Fruit fly (Drosophila melanogaster) whole organism, embryonic: ENCODE data around the gene Hsp67Ba.

Experiments
- Ada2b ChIP-seq: fragments of 200-800 bp; sonication (Bioruptor generic); IDR thresholded peaks from 2 replicates; pipeline ENCODE4 v1.3.6; 2022; ENCODE audit warnings: missing biosample characterization, missing genetic modification characterization
- Antp ChIP-seq: fragments of 200-800 bp; sonication (Bioruptor generic); optimal IDR thresholded peaks from 3 replicates; lab custom pipeline; 2016; ENCODE audit warnings: missing biosample characterization, missing genetic modification characterization
- Blimp-1 ChIP-seq: fragments of 200-800 bp; sonication (Bioruptor generic); optimal IDR thresholded peaks from 3 replicates; lab custom pipeline; 2018; ENCODE audit warnings: missing biosample characterization, missing genetic modification characterization, mild to moderate bottlenecking, moderate library complexity, missing genetic modification reagents
- CG10267 ChIP-seq: fragments of 200-800 bp; sonication (Bioruptor generic); optimal IDR thresholded peaks from 2 replicates; lab custom pipeline; 2018; ENCODE audit warnings: missing biosample characterization, mild to moderate bottlenecking, missing genetic modification characterization, moderate library complexity
- CG10959 ChIP-seq: fragments of 200-800 bp; sonication (Bioruptor generic); IDR thresholded peaks from 2 replicates; pipeline ENCODE4 v1.3.6; 2022; ENCODE audit warnings: missing biosample characterization, missing genetic modification characterization
- CG11247 ChIP-seq: fragments of 200-800 bp; sonication (Bioruptor generic); IDR thresholded peaks from 2 replicates; pipeline ENCODE4 v1.3.6; 2022; ENCODE audit warnings: missing biosample characterization, missing genetic modification characterization
- CG12391 ChIP-seq: fragments of 200-800 bp; sonication (Bioruptor generic); optimal IDR thresholded peaks from 3 replicates; lab custom pipeline; 2018; ENCODE audit warnings: missing biosample characterization, mild to moderate bottlenecking, missing genetic modification characterization, moderate library complexity
- CG14667 ChIP-seq: fragments of 200-800 bp; sonication (Bioruptor generic); IDR thresholded peaks from 2 replicates; pipeline ENCODE4 v1.3.6; 2022; ENCODE audit warnings: missing biosample characterization, missing genetic modification characterization
- CG14710 ChIP-seq: fragments of 200-800 bp; sonication (Bioruptor generic); optimal IDR thresholded peaks from 3 replicates; lab custom pipeline; 2019; ENCODE audit warnings: missing biosample characterization, mild to moderate bottlenecking, missing genetic modification characterization, moderate library complexity
- CG16815 ChIP-seq: fragments of 200-800 bp; sonication (Bioruptor generic); optimal IDR thresholded peaks from 3 replicates; lab custom pipeline; 2017; ENCODE audit warnings: missing biosample characterization, mild to moderate bottlenecking, missing genetic modification characterization
- CG17568 ChIP-seq: fragments of 200-800 bp; sonication (Bioruptor generic); optimal IDR thresholded peaks from 2 replicates; lab custom pipeline; 2018; ENCODE audit warnings: missing biosample characterization, mild to moderate bottlenecking, missing genetic modification characterization, moderate library complexity
- CG34422 ChIP-seq: fragments of 200-800 bp; sonication (Bioruptor generic); IDR thresholded peaks from 3 replicates; pipeline ENCODE4 v1.3.6; 2022; ENCODE audit warnings: missing biosample characterization, missing genetic modification characterization
- CG42726 ChIP-seq: fragments of 200-800 bp; sonication (Bioruptor generic); IDR thresholded peaks from 2 replicates; pipeline ENCODE4 v1.3.6; 2022; ENCODE audit warnings: missing biosample characterization, missing genetic modification characterization; ENCODE audit not compliant: partially characterized antibody
- CG5180 ChIP-seq: fragments of 200-800 bp; sonication (Bioruptor generic); optimal IDR thresholded peaks from 3 replicates; lab custom pipeline; 2017; ENCODE audit warnings: missing biosample characterization, missing genetic modification characterization, mild to moderate bottlenecking, moderate library complexity, missing genetic modification reagents
- CG6272 ChIP-seq: fragments of 200-800 bp; sonication (Bioruptor generic); IDR thresholded peaks from 2 replicates; pipeline ENCODE4 v1.3.6; 2022; ENCODE audit warnings: missing biosample characterization, missing genetic modification characterization
- CG7987 ChIP-seq: fragments of 200-800 bp; sonication (Bioruptor generic); optimal IDR thresholded peaks from 2 replicates; lab custom pipeline; 2018; ENCODE audit warnings: missing biosample characterization, mild to moderate bottlenecking, missing genetic modification characterization, moderate library complexity
- CG8388 ChIP-seq: fragments of 200-800 bp; sonication (Bioruptor generic); optimal IDR thresholded peaks from 2 replicates; lab custom pipeline; 2019; ENCODE audit warnings: missing biosample characterization, mild to moderate bottlenecking, missing genetic modification characterization, moderate library complexity
- Camta ChIP-seq: fragments of 200-800 bp; sonication (Bioruptor generic); optimal IDR thresholded peaks from 2 replicates; lab custom pipeline; 2016; ENCODE audit warnings: missing biosample characterization, missing genetic modification characterization
- Doc3 ChIP-seq: fragments of 200-800 bp; sonication (Bioruptor generic); IDR thresholded peaks from 3 replicates; pipeline ENCODE4 v1.3.6; 2022; ENCODE audit warnings: missing biosample characterization, missing genetic modification characterization; ENCODE audit not compliant: partially characterized antibody
- Dp ChIP-seq: fragments of 200-800 bp; sonication (Bioruptor generic); optimal IDR thresholded peaks from 2 replicates; lab custom pipeline; 2018; ENCODE audit warnings: missing biosample characterization, mild to moderate bottlenecking, missing genetic modification characterization, moderate library complexity
- E2f2 ChIP-seq: fragments of 200-800 bp; sonication (Bioruptor generic); IDR thresholded peaks from 2 replicates; pipeline ENCODE4 v1.3.6; 2022; ENCODE audit warnings: missing biosample characterization, missing genetic modification characterization
- Elba2 ChIP-seq: fragments of 200-800 bp; sonication (Bioruptor generic); optimal IDR thresholded peaks from 3 replicates; lab custom pipeline; 2016; ENCODE audit warnings: missing biosample characterization, missing genetic modification characterization
- HLH54F ChIP-seq: fragments of 200-800 bp; sonication (Bioruptor generic); optimal IDR thresholded peaks from 3 replicates; lab custom pipeline; 2016; ENCODE audit warnings: missing biosample characterization, missing genetic modification characterization
- Mad ChIP-seq: fragments of 200-800 bp; sonication (Bioruptor generic); optimal IDR thresholded peaks from 2 replicates; lab custom pipeline; 2016; ENCODE audit warnings: missing biosample characterization, missing genetic modification characterization
- NfI ChIP-seq: fragments of 200-800 bp; sonication (Bioruptor generic); optimal IDR thresholded peaks from 3 replicates; lab custom pipeline; 2018; ENCODE audit warnings: missing biosample characterization, mild to moderate bottlenecking, missing genetic modification characterization, moderate library complexity
- Oaz ChIP-seq: fragments of 200-800 bp; sonication (Bioruptor generic); IDR thresholded peaks from 2 replicates; pipeline ENCODE4 v1.3.6; 2022; ENCODE audit warnings: missing biosample characterization, missing genetic modification characterization
- Ravus ChIP-seq: fragments of 200-800 bp; sonication (Bioruptor generic); IDR thresholded peaks from 2 replicates; pipeline ENCODE4 v1.3.6; 2022; ENCODE audit warnings: missing biosample characterization, missing genetic modification characterization
- Sin3A ChIP-seq: fragments of >200 bp; optimal IDR thresholded peaks from 2 replicates; lab custom pipeline; 2018
- ato ChIP-seq: fragments of 200-800 bp; sonication (Bioruptor generic); IDR thresholded peaks from 2 replicates; pipeline ENCODE4 v1.3.6; 2022; ENCODE audit warnings: missing biosample characterization, missing genetic modification characterization; ENCODE audit not compliant: partially characterized antibody
- crp ChIP-seq, 2 experiments: fragments of 200-800 bp; sonication (Bioruptor generic); optimal IDR thresholded peaks; 2 replicates in 1 of 2; 3 replicates in 1 of 2; lab custom pipeline; 2017; ENCODE audit warnings: missing biosample characterization in 2 of 2, missing genetic modification characterization in 2 of 2, mild to moderate bottlenecking in 1 of 2, moderate library complexity in 1 of 2
- dan ChIP-seq: fragments of 200-800 bp; sonication (Bioruptor generic); IDR thresholded peaks from 2 replicates; pipeline ENCODE4 v1.3.6; 2022; ENCODE audit warnings: missing biosample characterization, missing genetic modification characterization
- dimm ChIP-seq: fragments of 200-800 bp; sonication (Bioruptor generic); IDR thresholded peaks from 2 replicates; pipeline ENCODE4 v1.3.6; 2022; ENCODE audit warnings: missing biosample characterization, missing genetic modification characterization
- dmrt11E ChIP-seq: fragments of 200-800 bp; sonication (Bioruptor generic); optimal IDR thresholded peaks from 3 replicates; lab custom pipeline; 2018; ENCODE audit warnings: missing biosample characterization, mild to moderate bottlenecking, missing genetic modification characterization, moderate library complexity
- ewg ChIP-seq: fragments of 200-800 bp; sonication (Bioruptor generic); optimal IDR thresholded peaks from 3 replicates; lab custom pipeline; 2017; ENCODE audit warnings: mild to moderate bottlenecking, missing biosample characterization, missing genetic modification reagents, missing genetic modification characterization
- exex ChIP-seq: fragments of 200-800 bp; sonication (Bioruptor generic); optimal IDR thresholded peaks from 4 replicates; lab custom pipeline; 2018; ENCODE audit warnings: missing biosample characterization, mild to moderate bottlenecking, missing genetic modification characterization, moderate library complexity
- fu2 ChIP-seq: fragments of 200-800 bp; sonication (Bioruptor generic); optimal IDR thresholded peaks from 2 replicates; lab custom pipeline; 2016; ENCODE audit warnings: missing biosample characterization, missing genetic modification characterization
- gro ChIP-seq: fragments of 200-800 bp; sonication (Bioruptor generic); optimal IDR thresholded peaks from 2 replicates; lab custom pipeline; 2016; ENCODE audit warnings: missing biosample characterization, missing genetic modification characterization
- gsb-n ChIP-seq: fragments of 200-800 bp; sonication (Bioruptor generic); optimal IDR thresholded peaks from 3 replicates; lab custom pipeline; 2018; ENCODE audit warnings: missing biosample characterization, mild to moderate bottlenecking, missing genetic modification characterization
- ham ChIP-seq: fragments of 200-800 bp; sonication (Bioruptor generic); IDR thresholded peaks from 2 replicates; pipeline ENCODE4 v1.3.6; 2022; ENCODE audit warnings: missing biosample characterization, missing genetic modification characterization
- lbe ChIP-seq: fragments of 200-800 bp; sonication (Bioruptor generic); optimal IDR thresholded peaks from 2 replicates; lab custom pipeline; 2016; ENCODE audit warnings: missing biosample characterization, mild to moderate bottlenecking, missing genetic modification characterization
- pfk ChIP-seq: fragments of 200-800 bp; sonication (Bioruptor generic); optimal IDR thresholded peaks from 2 replicates; lab custom pipeline; 2018; ENCODE audit warnings: missing biosample characterization, mild to moderate bottlenecking, missing genetic modification characterization, moderate library complexity
- salm ChIP-seq: fragments of 200-800 bp; sonication (Bioruptor generic); optimal IDR thresholded peaks from 2 replicates; lab custom pipeline; 2018; ENCODE audit warnings: missing biosample characterization, mild to moderate bottlenecking, missing genetic modification characterization
- sd ChIP-seq: fragments of 200-800 bp; sonication (Bioruptor generic); optimal IDR thresholded peaks from 3 replicates; lab custom pipeline; 2018; ENCODE audit warnings: missing biosample characterization, mild to moderate bottlenecking, missing genetic modification characterization, moderate library complexity
- sqz ChIP-seq: fragments of 200-800 bp; sonication (Bioruptor generic); optimal IDR thresholded peaks from 3 replicates; lab custom pipeline; 2018; ENCODE audit warnings: missing biosample characterization, mild to moderate bottlenecking, missing genetic modification characterization
- stc ChIP-seq: fragments of 200-800 bp; sonication (Bioruptor generic); IDR thresholded peaks from 2 replicates; pipeline ENCODE4 v1.3.6; 2022; ENCODE audit warnings: missing biosample characterization, missing genetic modification characterization
- trh ChIP-seq: fragments of 200-800 bp; sonication (Bioruptor generic); optimal IDR thresholded peaks from 2 replicates; lab custom pipeline; 2016; ENCODE audit warnings: missing biosample characterization, missing genetic modification characterization
- ttk ChIP-seq: fragments of 200-800 bp; sonication (Bioruptor generic); IDR thresholded peaks from 2 replicates; pipeline ENCODE4 v2.1.2; 2022; ENCODE audit warnings: missing biosample characterization, missing genetic modification characterization
- tup ChIP-seq: fragments of 200-800 bp; sonication (Bioruptor generic); optimal IDR thresholded peaks from 2 replicates; lab custom pipeline; 2016; ENCODE audit warnings: missing biosample characterization, mild to moderate bottlenecking, missing genetic modification characterization, moderate library complexity
- wek ChIP-seq: fragments of 200-800 bp; sonication (Bioruptor generic); optimal IDR thresholded peaks from 3 replicates; lab custom pipeline; 2018; ENCODE audit warnings: missing biosample characterization, mild to moderate bottlenecking, missing genetic modification characterization, moderate library complexity

Hsp67Ba gene

dm6 chr3L:9402157-9402890, 23.0 kb upstream of the Hsp67Ba start, which contains the start of gene eIF4E1 (continued):
- no peak for TF ChIP-seq trh (GFP tag; lab: Kevin White, UChicago)
- TF ChIP-seq Ada2b (GFP tag; lab: Robert Waterston, UW): no peak
- peak; percentile 32 for TF ChIP-seq Camta
- no peak for TF ChIP-seq lbe (GFP tag; lab: Kevin White, UChicago)
- TF ChIP-seq dan (GFP tag; lab: Robert Waterston, UW): no peak
- no peak for TF ChIP-seq CG17568
- peak; percentile 4; the same call in 1 of the 2 replicates for TF ChIP-seq stc (GFP tag; lab: Robert Waterston, UW)
- TF ChIP-seq ttk (GFP tag; lab: Robert Waterston, UW): no peak
- TF ChIP-seq CG42726 (GFP tag; lab: Robert Waterston, UW): peak; percentile 80
- TF ChIP-seq CG6272: no peak
- TF ChIP-seq ato (GFP tag; lab: Robert Waterston, UW): peak; percentile 62
- peak; percentile 50 for TF ChIP-seq E2f2 (GFP tag; lab: Robert Waterston, UW)
- TF ChIP-seq Dp: peak; percentile 54
- peak; percentile 38 for TF ChIP-seq CG12391 (tag; lab: Kevin White, UChicago)
- TF ChIP-seq gro (GFP tag; lab: Kevin White, UChicago): peak; percentile 32
- no peak for TF ChIP-seq CG10959 (GFP tag; lab: Robert Waterston, UW)
- TF ChIP-seq salm (tag; lab: Kevin White, UChicago): no peak
- peak; percentile 57; the same call in 2 of the 3 replicates for TF ChIP-seq CG34422 (GFP tag; lab: Robert Waterston, UW)
- no peak for TF ChIP-seq tup
- TF ChIP-seq Blimp-1 (GFP tag; lab: Kevin White, UChicago): no peak
- no peak for TF ChIP-seq CG16815 (GFP tag; lab: Kevin White, UChicago)
- TF ChIP-seq CG5180: no peak
- no peak for TF ChIP-seq Ravus (GFP tag; lab: Robert Waterston, UW)
- peak; percentile 43 for TF ChIP-seq CG11247 (GFP tag; lab: Robert Waterston, UW)
- TF ChIP-seq Oaz (GFP tag; lab: Robert Waterston, UW): no peak
- no peak for TF ChIP-seq dimm (GFP tag; lab: Robert Waterston, UW)
- TF ChIP-seq HLH54F (GFP tag; lab: Kevin White, UChicago): peak; percentile 29
- TF ChIP-seq Doc3 (GFP tag; lab: Robert Waterston, UW): no peak; the same call in 2 of the 3 replicates
- TF ChIP-seq sd: peak; percentile 21
- peak; percentile 24 for TF ChIP-seq Antp (GFP tag; lab: Kevin White, UChicago)
- TF ChIP-seq ewg (GFP tag; lab: Kevin White, UChicago): no peak
- peak; percentile 27 for TF ChIP-seq NfI
- TF ChIP-seq pfk (GFP tag; lab: Kevin White, UChicago): no peak
- TF ChIP-seq ham (GFP tag; lab: Robert Waterston, UW): no peak
- TF ChIP-seq gsb-n (tag; lab: Kevin White, UChicago): no peak
- peak; percentile 75 for TF ChIP-seq Elba2
- peak; percentile 65 for TF ChIP-seq CG10267
- TF ChIP-seq CG14667 (GFP tag; lab: Robert Waterston, UW): no peak
- no peak for TF ChIP-seq fu2
- TF ChIP-seq dmrt11E (tag; lab: Kevin White, UChicago): no peak
- peak; percentile 89 for TF ChIP-seq Sin3A (lab: Kevin White, UChicago)
- no peak for TF ChIP-seq exex (tag; lab: Kevin White, UChicago)
- peak; percentile 71 for TF ChIP-seq CG14710 (tag; lab: Kevin White, UChicago)
- no peak for TF ChIP-seq sqz (GFP tag; lab: Kevin White, UChicago)
- no peak for TF ChIP-seq wek (GFP tag; lab: Kevin White, UChicago)
- no peak for TF ChIP-seq Mad (GFP tag; lab: Kevin White, UChicago)
- peak in 1 of 2 experiments; percentile 5 for TF ChIP-seq crp (GFP tag; optimal IDR thresholded peaks at IDR 0.05; lab: Kevin White, UChicago)
- TF ChIP-seq CG8388 (GFP tag; lab: Kevin White, UChicago): no peak
- peak; percentile 24 for TF ChIP-seq CG7987 (GFP tag; lab: Kevin White, UChicago)
